Fruit fly (Drosophila melanogaster) ovary, adult (tissue): ENCODE results near the gene P58IPK.
A peak's percentile ranks its signal among the peaks of the same experiment; 100 is the strongest.

Source experiments
- CG17801 ChIP-seq: fragments of 200-800 bp; optimal IDR thresholded peaks from 2 replicates; lab custom pipeline; 2019; ENCODE audit warnings: missing biosample characterization, mild to moderate bottlenecking, missing genetic modification characterization, moderate library complexity; ENCODE audit not compliant: partially characterized antibody

Gene P58IPK

dm6 chr3R:9570114-9570513 lies 16.6 kb upstream of the P58IPK start, which contains the start of gene CG16790:
TSS of gene CG16790 (minus strand) at chr3R:9570214.
- no peak for TF ChIP-seq CG17801 (GFP tag; lab: Kevin White, UChicago)

- TF ChIP-seq CG17801 (GFP tag; lab: Kevin White, UChicago), result no peak
Observed at dm6 chr3R:9570657-9571056, 16.1 kb upstream of the P58IPK start.

dm6 chr3R:9571523-9571922 lies 15.2 kb upstream of the P58IPK start, which contains the start of gene CG9396:
TSS of gene CG9396 (minus strand) at chr3R:9571623.
- TF ChIP-seq CG17801 (GFP tag; lab: Kevin White, UChicago), result no peak

- no peak for TF ChIP-seq CG17801 (GFP tag; lab: Kevin White, UChicago)
Observed at dm6 chr3R:9572929-9573811, 13.6 kb upstream of the P58IPK start.

- TF ChIP-seq CG17801 (GFP tag; lab: Kevin White, UChicago), result peak; percentile 96
Observed at dm6 chr3R:9573812-9574587, 12.7 kb upstream of the P58IPK start, which contains the start of gene CG9399. TSS of gene CG9399 (minus strand) at chr3R:9574211.

dm6 chr3R:9577382-9578137 lies 9.2 kb upstream of the P58IPK start, which contains the start of the genes Kap-alpha3 and Son:
TSS of gene Kap-alpha3 (minus strand) at chr3R:9577733.
TSS of gene Son (plus strand) at chr3R:9578042.
- TF ChIP-seq CG17801 (GFP tag; lab: Kevin White, UChicago), result peak; percentile 90

- peak; percentile 57 for TF ChIP-seq CG17801 (GFP tag; lab: Kevin White, UChicago)
Observed at dm6 chr3R:9581089-9581520, 5.6 kb upstream of the P58IPK start, which contains the start of gene CG8301. TSS of gene CG8301 (plus strand) at chr3R:9581306.

- no peak for TF ChIP-seq CG17801 (GFP tag; lab: Kevin White, UChicago)
Observed at dm6 chr3R:9581973-9582372, 4.8 kb upstream of the P58IPK start.

dm6 chr3R:9583122-9583521 lies 3.6 kb upstream of the P58IPK start, which contains the start of gene CG33654:
TSS of gene CG33654 (minus strand) at chr3R:9583222.
- no peak for TF ChIP-seq CG17801 (GFP tag; lab: Kevin White, UChicago)

- TF ChIP-seq CG17801 (GFP tag; lab: Kevin White, UChicago), result peak; percentile 40
Observed at dm6 chr3R:9590952-9591532, 4.3 kb downstream of the P58IPK start, which contains the start of the genes bocks and CG8312. TSS of gene bocks (minus strand) at chr3R:9591002. TSS of gene CG8312 (plus strand) at chr3R:9591309.

dm6 chr3R:9591769-9592388 lies 5.1 kb downstream of the P58IPK start:
- no peak for TF ChIP-seq CG17801 (GFP tag; lab: Kevin White, UChicago)

dm6 chr3R:9593408-9594250 lies 6.9 kb downstream of the P58IPK start:
- TF ChIP-seq CG17801 (GFP tag; lab: Kevin White, UChicago), result peak; percentile 80

- TF ChIP-seq CG17801 (GFP tag; lab: Kevin White, UChicago), result no peak
Observed at dm6 chr3R:9594251-9594581, 7.5 kb downstream of the P58IPK start.
